Worm (Caenorhabditis elegans): ENCODE results near the gene T14F9.2.

Gene T14F9.2

ce11 chrX:2242568-2243185 lies 8.6 kb downstream of the T14F9.2 start, which contains the start of gene rpl-11.2 (continued):
- TF ChIP-seq efl-1 (GFP tag; optimal IDR thresholded peaks at IDR 0.05) (peak; percentile 9), ztf-6 (GFP tag; IDR thresholded peaks at IDR 0.05) (0 out of 2 replicates have a peak, but pooled peaks have one; percentile 52), ztf-26 (tag; optimal IDR thresholded peaks at IDR 0.05) (peak; percentile 73), madf-3 (GFP tag; IDR thresholded peaks at IDR 0.05) (0 out of 2 replicates have a peak, but pooled peaks have one; percentile 72), lin-35 (GFP tag; optimal IDR thresholded peaks at IDR 0.05) (peak in 1 of 3 experiments; percentile 88), let-526 (GFP tag; IDR thresholded peaks at IDR 0.05) (peak; percentile 89), pha-4 (tag; optimal IDR thresholded peaks at IDR 0.05) (peak; percentile 97), F22D6.2 (tag; optimal IDR thresholded peaks at IDR 0.05) (peak; percentile 66), rcor-1 (GFP tag; IDR thresholded peaks at IDR 0.05) (peak; percentile 80), F52B5.7 (tag; optimal IDR thresholded peaks at IDR 0.05) (no peak), ceh-27 (GFP tag; optimal IDR thresholded peaks at IDR 0.05) (peak; percentile 95), K11D2.4 (GFP tag; IDR thresholded peaks at IDR 0.05) (peak; percentile 89), ets-4 (GFP tag; optimal IDR thresholded peaks at IDR 0.05) (peak; percentile 52), F33H1.4 (GFP tag; IDR thresholded peaks at IDR 0.05) (peak; percentile 91), nhr-90 (tag; optimal IDR thresholded peaks at IDR 0.05) (peak; percentile 24), B0336.3 (GFP tag; IDR thresholded peaks at IDR 0.05) (no peak; the same call in 1 of the 2 replicates), Y53G8AR.9 (GFP tag; conservative IDR thresholded peaks at IDR 0.05) (no peak; the same call in 1 of the 2 replicates), rpc-1 (optimal IDR thresholded peaks at IDR 0.05) (peak; percentile 27), rpc-1 (tag; optimal IDR thresholded peaks at IDR 0.05) (no peak), aptf-2 (GFP tag; conservative IDR thresholded peaks at IDR 0.05) (no peak), mcd-1 (GFP tag; IDR thresholded peaks at IDR 0.05) (peak; percentile 78; the same call in 1 of the 2 replicates), unc-62 (GFP tag; optimal IDR thresholded peaks at IDR 0.05) (peak; percentile 27), lag-1 (GFP tag; IDR thresholded peaks at IDR 0.05) (no peak), repo-1 (tag; optimal IDR thresholded peaks at IDR 0.05) (no peak), ceh-40 (GFP tag; IDR thresholded peaks at IDR 0.05) (no peak), atf-7 (tag; optimal IDR thresholded peaks at IDR 0.05) (peak; percentile 85), die-1 (tag; optimal IDR thresholded peaks at IDR 0.05) (peak; percentile 5), B0261.1 (tag; optimal IDR thresholded peaks at IDR 0.05) (peak; percentile 6), cebp-1 (GFP tag; IDR thresholded peaks at IDR 0.05) (peak; percentile 51; the same call in 1 of the 2 replicates), cebp-1 (tag; optimal IDR thresholded peaks at IDR 0.05) (no peak), xnd-1 (tag; optimal IDR thresholded peaks at IDR 0.05) (no peak), cebp-2 (GFP tag; IDR thresholded peaks at IDR 0.05) (no peak), ekl-4 (GFP tag; IDR thresholded peaks at IDR 0.05) (peak; percentile 78), tlf-1 (GFP tag; optimal IDR thresholded peaks at IDR 0.05) (peak; percentile 79), F23B12.7 (tag; optimal IDR thresholded peaks at IDR 0.05; ENCODE audit: insufficient read depth) (peak; percentile 84), nfyb-1 (GFP tag; IDR thresholded peaks at IDR 0.05) (peak; percentile 88), egl-44 (GFP tag; IDR thresholded peaks at IDR 0.05) (peak; percentile 56; the same call in 1 of the 2 replicates), gei-17 (GFP tag; optimal IDR thresholded peaks at IDR 0.05) (peak; percentile 64), nfya-2 (GFP tag; IDR thresholded peaks at IDR 0.05) (no peak), snpc-1.1 (tag; optimal IDR thresholded peaks at IDR 0.05; ENCODE audit: insufficient read depth) (no peak), lsy-27 (tag; optimal IDR thresholded peaks at IDR 0.05; ENCODE audit: borderline replicate concordance, insufficient read depth) (no peak), attf-5 (GFP tag; optimal IDR thresholded peaks at IDR 0.05) (peak; percentile 82)

All from whole organism, young adult.